Worm (Caenorhabditis elegans): ENCODE measurements around the gene cnc-11.

DNA sequence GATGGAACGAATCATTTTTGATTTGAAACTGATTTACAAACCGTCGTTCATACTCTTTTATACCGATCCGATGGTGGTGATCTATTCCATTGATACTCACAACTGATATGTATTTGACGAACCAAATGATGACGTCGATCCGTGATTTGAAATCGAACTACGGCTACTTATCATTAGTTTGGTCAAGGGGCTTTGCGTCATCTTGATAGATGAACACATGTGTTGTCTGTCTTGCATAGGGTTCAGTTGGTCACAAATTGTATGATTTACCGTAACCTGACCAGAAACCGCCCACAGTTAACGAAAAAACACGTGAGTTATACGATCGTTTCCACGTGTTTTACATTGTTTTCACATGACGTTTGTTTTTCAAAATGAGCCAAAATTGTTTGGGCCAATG, 8.0 kb downstream of the cnc-11 start, which contains the start of gene cnc-2:
- TF ChIP-seq mdl-1 (tag; optimal IDR thresholded peaks at IDR 0.05) (no peak), ceh-82 (tag; optimal IDR thresholded peaks at IDR 0.05) (no peak), fos-1 (tag; optimal IDR thresholded peaks at IDR 0.05) (no peak), lin-13 (GFP tag; optimal IDR thresholded peaks at IDR 0.05) (no peak), tra-1 (GFP tag; IDR thresholded peaks at IDR 0.05) (no peak), skn-1 (tag; optimal IDR thresholded peaks at IDR 0.05) (no peak), aly-2 (tag; optimal IDR thresholded peaks at IDR 0.05) (no peak)

Data from whole organism, L4 larva.